Fruit fly (Drosophila melanogaster) whole organism, embryonic: Measurements from ENCODE around the gene SCaMC.

Source experiments
- Abd-B ChIP-seq: fragments of 200-800 bp; sonication (Bioruptor generic); optimal IDR thresholded peaks from 2 replicates; lab custom pipeline; 2018; ENCODE audit warnings: missing biosample characterization, mild to moderate bottlenecking, missing genetic modification characterization, moderate library complexity
- CG10267 ChIP-seq: fragments of 200-800 bp; sonication (Bioruptor generic); optimal IDR thresholded peaks from 2 replicates; lab custom pipeline; 2018; ENCODE audit warnings: missing biosample characterization, mild to moderate bottlenecking, missing genetic modification characterization, moderate library complexity
- CG10274 ChIP-seq: fragments of 200-800 bp; sonication (Bioruptor generic); optimal IDR thresholded peaks from 3 replicates; lab custom pipeline; 2017; ENCODE audit warnings: missing biosample characterization, mild to moderate bottlenecking, missing genetic modification characterization
- CG10543 ChIP-seq: fragments of 200-800 bp; sonication (Bioruptor generic); optimal IDR thresholded peaks from 3 replicates; lab custom pipeline; 2017; ENCODE audit warnings: missing biosample characterization, mild to moderate bottlenecking, missing genetic modification characterization, moderate library complexity
- CG10654 ChIP-seq: fragments of 200-800 bp; sonication (Bioruptor generic); optimal IDR thresholded peaks from 2 replicates; lab custom pipeline; 2016; ENCODE audit warnings: missing biosample characterization, missing genetic modification characterization
- CG11398 ChIP-seq: fragments of 200-800 bp; sonication (Bioruptor generic); optimal IDR thresholded peaks from 2 replicates; lab custom pipeline; 2016; ENCODE audit warnings: missing biosample characterization, missing genetic modification characterization
- CG11560 ChIP-seq: fragments of 200-800 bp; sonication (Bioruptor generic); IDR thresholded peaks from 3 replicates; pipeline ENCODE4 v1.3.6; 2022; ENCODE audit warnings: missing biosample characterization, missing genetic modification characterization
- CG13287 ChIP-seq: fragments of 200-800 bp; sonication (Bioruptor generic); IDR thresholded peaks from 2 replicates; pipeline ENCODE4 v1.3.6; 2022; ENCODE audit warnings: missing biosample characterization, missing genetic modification characterization; ENCODE audit not compliant: partially characterized antibody
- CG14710 ChIP-seq: fragments of 200-800 bp; sonication (Bioruptor generic); optimal IDR thresholded peaks from 3 replicates; lab custom pipeline; 2019; ENCODE audit warnings: missing biosample characterization, mild to moderate bottlenecking, missing genetic modification characterization, moderate library complexity
- CG15011 ChIP-seq: fragments of 200-800 bp; sonication (Bioruptor generic); optimal IDR thresholded peaks from 3 replicates; lab custom pipeline; 2018; ENCODE audit warnings: missing biosample characterization, mild to moderate bottlenecking, missing genetic modification characterization
- CG15479 ChIP-seq: fragments of 200-800 bp; sonication (Bioruptor generic); optimal IDR thresholded peaks from 3 replicates; lab custom pipeline; 2019; ENCODE audit warnings: missing biosample characterization, mild to moderate bottlenecking, missing genetic modification characterization, moderate library complexity
- CG15514 ChIP-seq: fragments of 200-800 bp; sonication (Bioruptor generic); optimal IDR thresholded peaks from 3 replicates; lab custom pipeline; 2017; ENCODE audit warnings: missing biosample characterization, missing genetic modification characterization, mild to moderate bottlenecking, moderate library complexity, missing genetic modification reagents
- CG16863 ChIP-seq: fragments of 200-800 bp; sonication (Bioruptor generic); optimal IDR thresholded peaks from 3 replicates; lab custom pipeline; 2016; ENCODE audit warnings: missing biosample characterization, missing genetic modification characterization
- CG17802 ChIP-seq: fragments of 200-800 bp; sonication (Bioruptor generic); optimal IDR thresholded peaks from 2 replicates; lab custom pipeline; 2018; ENCODE audit warnings: missing biosample characterization, mild to moderate bottlenecking, missing genetic modification characterization, moderate library complexity
- CG2889 ChIP-seq: fragments of 200-800 bp; sonication (Bioruptor generic); IDR thresholded peaks from 3 replicates; pipeline ENCODE4 v1.3.6; 2022; ENCODE audit warnings: missing biosample characterization, missing genetic modification characterization
- CG31388 ChIP-seq: fragments of 200-800 bp; sonication (Bioruptor generic); optimal IDR thresholded peaks from 2 replicates; lab custom pipeline; 2016; ENCODE audit warnings: missing biosample characterization, missing genetic modification characterization
- CG3838 ChIP-seq: fragments of 200-800 bp; sonication (Bioruptor generic); optimal IDR thresholded peaks from 3 replicates; lab custom pipeline; 2016; ENCODE audit warnings: missing biosample characterization, missing genetic modification characterization
- CG4820 ChIP-seq: fragments of 200-800 bp; sonication (Bioruptor generic); optimal IDR thresholded peaks from 3 replicates; lab custom pipeline; 2016; ENCODE audit warnings: missing biosample characterization, missing genetic modification characterization
- CG5245 ChIP-seq: fragments of 200-800 bp; sonication (Bioruptor generic); optimal IDR thresholded peaks from 3 replicates; lab custom pipeline; 2016; ENCODE audit warnings: missing biosample characterization, missing genetic modification characterization
- CG7745 ChIP-seq: fragments of 200-800 bp; sonication (Bioruptor generic); optimal IDR thresholded peaks from 2 replicates; lab custom pipeline; 2018; ENCODE audit warnings: missing biosample characterization, mild to moderate bottlenecking, missing genetic modification characterization, moderate library complexity
- CG8290 ChIP-seq, 3 experiments: fragments of 200-800 bp; sonication (Bioruptor generic); optimal IDR thresholded peaks; 2 replicates each; lab custom pipeline; 2016 to 2019; ENCODE audit warnings: missing biosample characterization in 3 of 3, missing genetic modification characterization in 3 of 3, mild to moderate bottlenecking in 2 of 3, moderate library complexity in 1 of 3
- CG8765 ChIP-seq: fragments of 200-800 bp; sonication (Bioruptor generic); IDR thresholded peaks from 2 replicates; pipeline ENCODE4 v1.3.6; 2022; ENCODE audit warnings: missing biosample characterization, missing genetic modification characterization
- D19A ChIP-seq: fragments of 200-800 bp; optimal IDR thresholded peaks from 3 replicates; lab custom pipeline; 2019; ENCODE audit warnings: missing biosample characterization, mild to moderate bottlenecking, missing genetic modification characterization, moderate library complexity
- Deaf1 ChIP-seq: fragments of 200-800 bp; optimal IDR thresholded peaks from 3 replicates; lab custom pipeline; 2019; ENCODE audit warnings: missing biosample characterization, mild to moderate bottlenecking, missing genetic modification characterization, moderate library complexity
- Dip2 ChIP-seq: fragments of 200-800 bp; sonication (Bioruptor generic); IDR thresholded peaks from 2 replicates; pipeline ENCODE4 v1.3.6; 2022; ENCODE audit warnings: missing biosample characterization, missing genetic modification characterization
- Elba2 ChIP-seq: fragments of 200-800 bp; sonication (Bioruptor generic); optimal IDR thresholded peaks from 3 replicates; lab custom pipeline; 2016; ENCODE audit warnings: missing biosample characterization, missing genetic modification characterization
- Ets97D ChIP-seq: fragments of 200-800 bp; sonication (Bioruptor generic); optimal IDR thresholded peaks from 3 replicates; lab custom pipeline; 2016; ENCODE audit warnings: missing biosample characterization, missing genetic modification characterization
- Med ChIP-seq: fragments of 200-800 bp; sonication (Bioruptor generic); peaks from one replicate; lab custom pipeline; 2016; ENCODE audit warnings: missing biosample characterization, missing genetic modification characterization, mild to moderate bottlenecking, inconsistent platforms, moderate library complexity
- Nf-YA ChIP-seq: fragments of 200-800 bp; sonication (Bioruptor generic); IDR thresholded peaks from 2 replicates; pipeline ENCODE4 v1.3.6; 2022; ENCODE audit warnings: missing biosample characterization, missing genetic modification characterization
- Rfx ChIP-seq: fragments of 200-800 bp; sonication (Bioruptor generic); IDR thresholded peaks from 2 replicates; pipeline ENCODE4 v1.3.6; 2022; ENCODE audit warnings: missing biosample characterization, missing genetic modification characterization
- Rx ChIP-seq: fragments of 200-800 bp; sonication (Bioruptor generic); IDR thresholded peaks from 2 replicates; pipeline ENCODE4 v1.3.6; 2022; ENCODE audit warnings: missing biosample characterization, missing genetic modification characterization
- Side ChIP-seq: fragments of 200-800 bp; sonication (Bioruptor generic); optimal IDR thresholded peaks from 2 replicates; lab custom pipeline; 2016; ENCODE audit warnings: missing biosample characterization, missing genetic modification characterization
- Ssrp ChIP-seq: fragments of 200-800 bp; sonication (Bioruptor generic); optimal IDR thresholded peaks from 2 replicates; lab custom pipeline; 2018; ENCODE audit warnings: missing biosample characterization, mild to moderate bottlenecking, missing genetic modification characterization, moderate library complexity
- bab2 ChIP-seq: fragments of 200-800 bp; sonication (Bioruptor generic); optimal IDR thresholded peaks from 2 replicates; lab custom pipeline; 2016; ENCODE audit warnings: missing biosample characterization, missing genetic modification characterization
- br ChIP-seq: fragments of >200 bp; optimal IDR thresholded peaks from 2 replicates; lab custom pipeline; 2017
- btn ChIP-seq: fragments of 200-800 bp; sonication (Bioruptor generic); optimal IDR thresholded peaks from 2 replicates; lab custom pipeline; 2016; ENCODE audit warnings: missing biosample characterization, missing genetic modification characterization
- dan ChIP-seq: fragments of 200-800 bp; sonication (Bioruptor generic); IDR thresholded peaks from 2 replicates; pipeline ENCODE4 v1.3.6; 2022; ENCODE audit warnings: missing biosample characterization, missing genetic modification characterization
- dimm ChIP-seq: fragments of 200-800 bp; sonication (Bioruptor generic); IDR thresholded peaks from 2 replicates; pipeline ENCODE4 v1.3.6; 2022; ENCODE audit warnings: missing biosample characterization, missing genetic modification characterization
- disco-r ChIP-seq: fragments of 200-800 bp; sonication (Bioruptor generic); optimal IDR thresholded peaks from 2 replicates; lab custom pipeline; 2016; ENCODE audit warnings: missing biosample characterization, missing genetic modification characterization
- fd96Cb ChIP-seq: fragments of 200-800 bp; sonication (Bioruptor generic); optimal IDR thresholded peaks from 2 replicates; lab custom pipeline; 2018; ENCODE audit warnings: missing biosample characterization, mild to moderate bottlenecking, missing genetic modification characterization, moderate library complexity
- gsb ChIP-seq: fragments of 200-800 bp; sonication (Bioruptor generic); IDR thresholded peaks from 2 replicates; pipeline ENCODE4 v1.3.6; 2022; ENCODE audit warnings: missing biosample characterization, missing genetic modification characterization
- hth ChIP-seq: fragments of >200 bp; optimal IDR thresholded peaks from 2 replicates; lab custom pipeline; 2017; ENCODE audit warnings: inconsistent platforms
- lbe ChIP-seq: fragments of 200-800 bp; sonication (Bioruptor generic); optimal IDR thresholded peaks from 2 replicates; lab custom pipeline; 2016; ENCODE audit warnings: missing biosample characterization, mild to moderate bottlenecking, missing genetic modification characterization
- lov ChIP-seq, 2 experiments: fragments of 200-800 bp in 1 of 2; fragments of >200 bp in 1 of 2; sonication (Bioruptor generic) in 1 of 2; IDR thresholded peaks in 1 of 2; optimal IDR thresholded peaks in 1 of 2; 2 replicates in 1 of 2; 3 replicates in 1 of 2; pipeline versions ENCODE4 v1.3.6 to Lab custom; 2017 to 2022; ENCODE audit warnings: missing biosample characterization in 1 of 2, missing genetic modification characterization in 1 of 2
- luna ChIP-seq: fragments of 200-800 bp; sonication (Bioruptor generic); optimal IDR thresholded peaks from 2 replicates; lab custom pipeline; 2016; ENCODE audit warnings: missing biosample characterization, missing genetic modification characterization
- nerfin-2 ChIP-seq: fragments of 200-800 bp; sonication (Bioruptor generic); IDR thresholded peaks from 2 replicates; pipeline ENCODE4 v1.3.6; 2022; ENCODE audit warnings: missing biosample characterization, missing genetic modification characterization; ENCODE audit not compliant: partially characterized antibody
- sisA ChIP-seq: fragments of 200-800 bp; sonication (Bioruptor generic); IDR thresholded peaks from 2 replicates; pipeline ENCODE4 v1.3.6; 2022; ENCODE audit warnings: missing biosample characterization, missing genetic modification characterization
- tio ChIP-seq: fragments of 200-800 bp; sonication (Bioruptor generic); optimal IDR thresholded peaks from 2 replicates; lab custom pipeline; 2017; ENCODE audit warnings: missing biosample characterization, missing genetic modification characterization, inconsistent platforms
- unpg ChIP-seq: fragments of 200-800 bp; sonication (Bioruptor generic); optimal IDR thresholded peaks from 3 replicates; lab custom pipeline; 2018; ENCODE audit warnings: missing biosample characterization, mild to moderate bottlenecking, missing genetic modification characterization, moderate library complexity
- vfl ChIP-seq: fragments of 200-800 bp; sonication (Bioruptor generic); optimal IDR thresholded peaks from 2 replicates; lab custom pipeline; 2016; ENCODE audit warnings: missing biosample characterization, missing genetic modification characterization

SCaMC gene

DNA sequence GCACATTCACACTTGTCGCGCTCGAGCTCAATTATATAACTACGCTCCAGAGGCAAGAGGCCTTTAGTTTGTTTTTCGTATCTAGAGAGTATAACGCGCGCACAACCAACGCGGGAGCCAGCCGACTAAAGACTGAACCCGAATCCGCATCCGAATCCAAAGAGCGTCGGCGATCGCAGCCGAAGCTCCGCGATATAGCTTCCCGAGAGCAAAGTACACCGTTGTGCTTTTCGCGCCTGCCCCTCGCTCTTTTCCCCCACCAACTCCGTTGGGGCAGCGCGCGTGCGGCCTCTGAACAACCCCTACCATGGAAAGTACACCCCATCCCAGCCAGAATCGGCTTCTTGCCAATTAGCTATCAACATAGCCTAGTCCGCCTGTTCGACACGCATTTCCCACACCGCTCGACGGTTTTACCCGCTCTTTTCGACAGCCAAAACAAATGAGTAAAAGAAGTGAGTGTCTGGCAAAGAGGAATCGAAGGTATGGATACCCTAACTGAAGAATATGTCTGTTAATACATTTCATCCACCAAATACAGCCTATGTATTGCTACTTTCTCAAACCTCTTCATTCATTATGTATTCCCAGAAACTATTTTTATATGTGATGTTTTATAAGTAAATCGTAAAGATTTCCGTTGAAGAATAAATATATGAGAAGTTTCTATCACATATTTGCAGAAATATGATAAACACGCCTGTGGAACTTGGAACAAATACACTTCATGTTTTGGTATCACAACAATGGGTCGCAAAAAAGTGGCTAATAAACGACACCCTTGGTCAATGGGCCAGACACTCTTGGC, 5.9 kb downstream of the SCaMC start:
- peak; percentile 34; the same call in 1 of the 2 replicates for TF ChIP-seq gsb (GFP tag; lab: Robert Waterston, UW)
- no peak for TF ChIP-seq vfl (GFP tag; lab: Kevin White, UChicago)
- no peak for TF ChIP-seq Ssrp (tag; lab: Kevin White, UChicago)
- no peak for TF ChIP-seq CG10267 (tag; lab: Kevin White, UChicago)
- no peak for TF ChIP-seq CG10654 (GFP tag; lab: Kevin White, UChicago)
- no peak for TF ChIP-seq CG31388 (GFP tag; lab: Kevin White, UChicago)
- TF ChIP-seq Deaf1 (tag; lab: Kevin White, UChicago), result peak; percentile 100
- TF ChIP-seq tio (GFP tag; lab: Kevin White, UChicago), result no peak
- TF ChIP-seq Abd-B (GFP tag; lab: Kevin White, UChicago), result no peak
- no peak for TF ChIP-seq hth (lab: Kevin White, UChicago)
- no peak for TF ChIP-seq sisA (GFP tag; lab: Robert Waterston, UW)
- TF ChIP-seq Side (GFP tag; lab: Kevin White, UChicago), result no peak
- TF ChIP-seq Med (GFP tag; lab: Kevin White, UChicago), result peak; percentile 88
- TF ChIP-seq unpg, result no peak
- TF ChIP-seq nerfin-2 (GFP tag; lab: Robert Waterston, UW), result no peak
- no peak for TF ChIP-seq CG2889 (GFP tag; lab: Robert Waterston, UW)
- TF ChIP-seq luna (GFP tag; lab: Kevin White, UChicago), result no peak
- no peak for TF ChIP-seq CG11398 (GFP tag; lab: Kevin White, UChicago)
- peak; percentile 28 for TF ChIP-seq lbe (GFP tag; lab: Kevin White, UChicago)
- TF ChIP-seq btn, result no peak
- TF ChIP-seq CG15514 (GFP tag; lab: Kevin White, UChicago), result peak; percentile 66
- no peak for TF ChIP-seq CG16863
- peak; percentile 90 for TF ChIP-seq CG10543
- TF ChIP-seq CG13287 (GFP tag; lab: Robert Waterston, UW), result peak; percentile 50; the same call in 1 of the 2 replicates
- no peak for TF ChIP-seq CG7745 (tag; lab: Kevin White, UChicago)
- no peak for TF ChIP-seq dan (GFP tag; lab: Robert Waterston, UW)
- no peak for TF ChIP-seq dimm
- TF ChIP-seq CG8765 (GFP tag; lab: Robert Waterston, UW), result no peak
- no peak for TF ChIP-seq CG10274 (GFP tag; lab: Kevin White, UChicago)
- no peak for TF ChIP-seq CG4820
- TF ChIP-seq CG8290 (GFP tag; optimal IDR thresholded peaks at IDR 0.05; lab: Kevin White, UChicago), result no peak
- TF ChIP-seq CG8290 (tag; optimal IDR thresholded peaks at IDR 0.05; lab: Kevin White, UChicago), result peak in 1 of 2 experiments; percentile 83
- TF ChIP-seq Ets97D, result no peak
- no peak for TF ChIP-seq Rx
- TF ChIP-seq br (lab: Kevin White, UChicago), result no peak
- TF ChIP-seq D19A, result no peak
- TF ChIP-seq CG14710 (tag; lab: Kevin White, UChicago), result no peak
- no peak for TF ChIP-seq CG17802 (tag; lab: Kevin White, UChicago)
- peak; percentile 43; the same call in 1 of the 2 replicates for TF ChIP-seq Rfx (GFP tag; lab: Robert Waterston, UW)
- no peak for TF ChIP-seq CG15011 (GFP tag; lab: Kevin White, UChicago)
- no peak for TF ChIP-seq bab2
- TF ChIP-seq CG15479 (GFP tag; lab: Kevin White, UChicago), result no peak
- TF ChIP-seq CG5245 (GFP tag; lab: Kevin White, UChicago), result no peak
- no peak for TF ChIP-seq disco-r (GFP tag; lab: Kevin White, UChicago)
- TF ChIP-seq lov (optimal IDR thresholded peaks at IDR 0.05; lab: Kevin White, UChicago), result no peak
- TF ChIP-seq lov (GFP tag; IDR thresholded peaks at IDR 0.05; lab: Robert Waterston, UW), result no peak
- TF ChIP-seq CG11560 (tag; lab: Robert Waterston, UW), result no peak
- TF ChIP-seq fd96Cb (tag; lab: Kevin White, UChicago), result no peak
- TF ChIP-seq Dip2 (GFP tag; lab: Robert Waterston, UW), result no peak
- no peak for TF ChIP-seq CG3838 (GFP tag; lab: Kevin White, UChicago)
- TF ChIP-seq Nf-YA, result no peak
- no peak for TF ChIP-seq Elba2 (GFP tag; lab: Kevin White, UChicago)
